Fruit fly (Drosophila melanogaster): ENCODE measurements around the gene mRpL19.

DNA sequence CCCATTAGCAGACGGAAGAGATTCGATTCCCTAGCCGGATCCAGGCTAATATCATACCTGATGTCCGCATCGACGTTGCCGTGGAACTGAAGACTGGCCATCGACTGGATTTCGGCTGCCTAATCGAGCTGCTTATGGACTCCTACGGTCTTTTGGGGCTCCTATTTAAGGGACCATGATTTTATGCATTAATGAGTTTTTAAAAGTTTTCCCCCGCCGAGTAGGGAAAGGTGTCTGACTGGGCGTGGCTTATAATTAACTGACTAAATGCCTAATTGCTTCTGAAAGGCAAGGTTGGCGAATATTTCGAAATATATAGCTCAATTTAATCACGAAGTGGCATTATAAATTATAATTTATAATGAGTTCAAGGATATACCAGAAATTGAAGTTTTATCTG is 38.1 kb upstream of the mRpL19 start, which contains the start of gene Or85e:
- TF ChIP-seq CG1620 (GFP tag; optimal IDR thresholded peaks at IDR 0.05) (no peak), bab1 (GFP tag; optimal IDR thresholded peaks at IDR 0.05) (no peak), kay (GFP tag; ENCODE audit: borderline replicate concordance) (no peak)
